Worm (Caenorhabditis elegans) whole organism, L4/young adult: ENCODE results near the gene W02B12.12.

Source experiments
- W03F9.2 ChIP-seq: fragments of 150-350 bp; optimal IDR thresholded peaks from 2 replicates; lab custom pipeline; 2014; ENCODE audit warnings: missing biosample characterization, missing genetic modification characterization
- dao-5 ChIP-seq: sonication (generic microtip); optimal IDR thresholded peaks from 2 replicates; lab custom pipeline; 2016; ENCODE audit warnings: missing genotype, missing genetic modification characterization, moderate library complexity, missing compliant biosample characterization
- him-1 ChIP-seq: sonication (generic microtip); optimal IDR thresholded peaks from 2 replicates; lab custom pipeline; 2016; ENCODE audit warnings: missing genotype, missing genetic modification reagents, missing genetic modification characterization, missing compliant biosample characterization

- no peak for TF ChIP-seq W03F9.2
- no peak for TF ChIP-seq him-1 (tag; lab: Kevin White, UChicago)
- TF ChIP-seq dao-5: no peak
These were observed 9.0 kb upstream of the W02B12.12 start, which contains the start of gene B0334.13 for ce11 chrII:11487999-11488398.
